Worm (Caenorhabditis elegans): ENCODE results near the gene M04D8.7.

DNA sequence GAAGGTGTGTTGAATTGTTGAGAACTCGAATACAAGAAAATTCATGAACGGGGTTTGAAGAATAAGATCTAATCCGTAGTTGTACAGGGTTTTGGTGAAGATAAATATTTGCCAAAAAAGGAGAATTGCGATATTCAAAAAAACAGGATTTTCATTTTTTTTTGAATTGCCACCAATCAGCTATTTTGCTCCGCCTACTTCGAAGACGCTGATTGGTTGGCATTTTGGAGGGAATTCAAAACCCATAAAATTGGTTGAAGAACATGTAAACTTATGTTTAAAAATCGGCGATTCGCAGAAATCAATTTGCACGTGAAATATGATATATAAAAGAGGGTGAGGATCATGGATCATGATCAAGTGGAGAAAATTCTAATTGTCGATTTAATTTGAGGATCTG, 38.8 kb downstream of the M04D8.7 start:
- no peak for TF ChIP-seq ztf-11 (tag; optimal IDR thresholded peaks at IDR 0.05)
- TF ChIP-seq ama-1 (optimal IDR thresholded peaks at IDR 0.05), result no peak
- TF ChIP-seq fos-1 (tag; optimal IDR thresholded peaks at IDR 0.05), result no peak
- TF ChIP-seq mab-5 (tag; optimal IDR thresholded peaks at IDR 0.05), result no peak
- no peak for TF ChIP-seq unc-62 (GFP tag; optimal IDR thresholded peaks at IDR 0.05)
- TF ChIP-seq skn-1 (tag; optimal IDR thresholded peaks at IDR 0.05), result no peak
- TF ChIP-seq dmd-4 (tag; optimal IDR thresholded peaks at IDR 0.05), result no peak
- no peak for TF ChIP-seq nhr-23 (tag; optimal IDR thresholded peaks at IDR 0.05)
- TF ChIP-seq nhr-25 (tag; optimal IDR thresholded peaks at IDR 0.05), result no peak
